Worm (Caenorhabditis elegans) whole organism, L3 larva: Measurements from ENCODE around the gene nspe-8.

Source experiments
- jun-1 ChIP-seq: fragments of 150-350 bp; optimal IDR thresholded peaks from 2 replicates; lab custom pipeline; 2014; ENCODE audit warnings: missing biosample characterization, missing genetic modification reagents, missing genetic modification characterization
- sea-2 ChIP-seq: fragments of 150-350 bp; sonication (generic microtip); optimal IDR thresholded peaks from 4 replicates; lab custom pipeline; 2014; ENCODE audit warnings: missing biosample characterization, missing genetic modification reagents, missing genetic modification characterization
- unc-62 ChIP-seq: fragments of 150-350 bp; sonication (generic microtip); optimal IDR thresholded peaks from 4 replicates; lab custom pipeline; 2014; ENCODE audit warnings: missing biosample characterization, missing genetic modification reagents, missing genetic modification characterization
- ztf-11 ChIP-seq: fragments of 150-350 bp; optimal IDR thresholded peaks from 2 replicates; lab custom pipeline; 2014; ENCODE audit warnings: missing biosample characterization, missing genetic modification characterization

DNA sequence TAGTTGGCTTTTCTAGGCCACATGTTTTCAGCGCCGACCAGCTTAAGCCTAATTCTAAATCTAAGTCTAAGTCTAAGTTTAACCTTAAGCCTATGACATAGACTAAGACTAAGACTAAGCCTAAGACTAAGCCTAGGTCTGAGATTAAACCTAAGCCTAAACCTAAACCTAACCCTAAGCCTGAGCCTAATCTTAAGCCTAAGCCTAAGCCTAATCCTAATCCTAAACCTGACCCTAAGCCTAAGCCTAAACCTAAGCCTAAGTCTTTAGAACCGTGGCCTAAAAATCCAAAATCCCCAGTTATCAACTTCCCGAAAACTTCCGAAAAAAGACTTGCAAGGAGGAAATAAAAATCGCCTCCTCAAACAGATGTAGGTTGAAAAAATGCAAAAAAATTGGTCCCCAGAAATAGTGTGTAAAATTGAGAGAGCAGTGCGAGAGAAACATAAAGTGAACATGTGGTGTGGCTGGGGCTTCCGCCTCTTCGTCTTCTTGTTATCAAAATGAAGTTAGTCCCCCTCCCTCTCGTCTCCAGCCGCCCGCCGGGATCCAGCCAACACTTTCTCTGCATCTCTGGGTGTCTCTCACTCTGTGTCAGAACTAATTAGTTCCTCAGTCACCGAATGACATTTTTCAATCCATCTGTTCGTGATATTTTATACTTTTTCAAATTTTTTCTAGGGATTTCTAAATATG lies 38.1 kb upstream of the nspe-8 start:
- TF ChIP-seq ztf-11: no peak
- no peak for TF ChIP-seq sea-2
- TF ChIP-seq jun-1: no peak
- no peak for TF ChIP-seq unc-62 (GFP tag; lab: Kevin White, UChicago)
